Worm (Caenorhabditis elegans) whole organism, young adult: ENCODE results near the gene nos-1.

Experiments used
- C06A6.2 ChIP-seq: fragments of 200-800 bp; sonication (Bioruptor generic); conservative IDR thresholded peaks from 2 replicates; pipeline ENCODE4 v1.3.6; 2022; ENCODE audit warnings: missing genetic modification characterization, missing compliant biosample characterization
- C17E4.6 ChIP-seq: fragments of 200-800 bp; sonication (Bioruptor generic); IDR thresholded peaks from 2 replicates; pipeline ENCODE4 v1.3.6; 2022; ENCODE audit warnings: missing genetic modification reagents, missing genetic modification characterization, missing compliant biosample characterization
- F23B12.7 ChIP-seq: sonication (generic microtip); optimal IDR thresholded peaks from 2 replicates; lab custom pipeline; 2017; ENCODE audit warnings: missing genetic modification characterization, mild to moderate bottlenecking, missing compliant biosample characterization, antibody characterized with exemption, moderate library complexity; ENCODE audit not compliant: insufficient read depth
- F39B2.1 ChIP-seq: fragments of 200-800 bp; sonication (Bioruptor generic); IDR thresholded peaks from 2 replicates; pipeline ENCODE4 v1.3.6; 2022; ENCODE audit warnings: missing genetic modification reagents, missing genetic modification characterization, missing compliant biosample characterization
- F49E8.2 ChIP-seq: sonication (generic microtip); optimal IDR thresholded peaks from 3 replicates; lab custom pipeline; 2017; ENCODE audit warnings: missing genetic modification characterization, mild to moderate bottlenecking, missing compliant biosample characterization, antibody characterized with exemption, moderate library complexity; ENCODE audit not compliant: insufficient read depth
- F55B11.4 ChIP-seq: sonication (generic microtip); optimal IDR thresholded peaks from 2 replicates; lab custom pipeline; 2016; ENCODE audit warnings: missing compliant biosample characterization, missing genetic modification characterization, borderline replicate concordance; ENCODE audit not compliant: insufficient read depth
- F57C9.4 ChIP-seq: sonication (generic microtip); optimal IDR thresholded peaks from 2 replicates; lab custom pipeline; 2017; ENCODE audit warnings: mild to moderate bottlenecking, missing genetic modification characterization, missing compliant biosample characterization
- Y53F4B.3 ChIP-seq: fragments of 200-800 bp; sonication (Bioruptor generic); IDR thresholded peaks from 2 replicates; pipeline ENCODE4 v1.3.6; 2022; ENCODE audit warnings: missing genetic modification reagents, missing genetic modification characterization, missing compliant biosample characterization
- Y95B8A.8 ChIP-seq: fragments of 200-800 bp; sonication (Bioruptor generic); IDR thresholded peaks from 2 replicates; pipeline ENCODE4 v1.3.6; 2022; ENCODE audit warnings: missing genetic modification reagents, missing genetic modification characterization, missing compliant biosample characterization
- ZK185.1 ChIP-seq: sonication (generic microtip); optimal IDR thresholded peaks from 2 replicates; lab custom pipeline; 2016; ENCODE audit warnings: mild to moderate bottlenecking, missing genetic modification characterization, missing compliant biosample characterization; ENCODE audit not compliant: poor library complexity, severe bottlenecking
- ama-1 ChIP-seq, 3 experiments: fragments of 150-350 bp in 1 of 3; sonication (generic microtip) in 2 of 3; optimal IDR thresholded peaks; 2 replicates each; lab custom pipeline; 2014 to 2018; ENCODE audit warnings: missing biosample characterization in 2 of 3, missing genetic modification characterization in 2 of 3, missing genetic modification reagents in 2 of 3
- atf-7 ChIP-seq: sonication (generic microtip); optimal IDR thresholded peaks from 2 replicates; lab custom pipeline; 2017; ENCODE audit warnings: mild to moderate bottlenecking, missing genetic modification characterization, missing compliant biosample characterization
- attf-5 ChIP-seq: fragments of 200-800 bp; sonication (Bioruptor generic); optimal IDR thresholded peaks from 2 replicates; lab custom pipeline; 2018; ENCODE audit warnings: mild to moderate bottlenecking, missing genetic modification characterization, missing compliant biosample characterization
- attf-6 ChIP-seq: fragments of 200-800 bp; sonication (Bioruptor generic); IDR thresholded peaks from 2 replicates; pipeline ENCODE4 v1.3.6; 2022; ENCODE audit warnings: missing genetic modification reagents, missing genetic modification characterization, missing compliant biosample characterization
- bed-2 ChIP-seq: fragments of 200-800 bp; sonication (Bioruptor generic); IDR thresholded peaks from 2 replicates; pipeline ENCODE4 v1.3.6; 2022; ENCODE audit warnings: missing genetic modification reagents, missing genetic modification characterization, missing compliant biosample characterization
- ccch-3 ChIP-seq: fragments of 200-800 bp; sonication (Bioruptor generic); optimal IDR thresholded peaks from 2 replicates; lab custom pipeline; 2018; ENCODE audit warnings: mild to moderate bottlenecking, missing genetic modification characterization, missing compliant biosample characterization
- ceh-100 ChIP-seq: fragments of 200-800 bp; sonication (Bioruptor generic); IDR thresholded peaks from 2 replicates; pipeline ENCODE4 v1.3.6; 2022; ENCODE audit warnings: missing genetic modification reagents, missing genetic modification characterization, missing compliant biosample characterization
- ceh-79 ChIP-seq: sonication (generic microtip); optimal IDR thresholded peaks from 2 replicates; lab custom pipeline; 2017; ENCODE audit warnings: mild to moderate bottlenecking, missing genetic modification characterization, missing compliant biosample characterization
- ceh-91 ChIP-seq: fragments of 200-800 bp; sonication (Bioruptor generic); IDR thresholded peaks from 2 replicates; pipeline ENCODE4 v1.3.6; 2022; ENCODE audit warnings: missing genetic modification reagents, missing genetic modification characterization, missing compliant biosample characterization
- chd-7 ChIP-seq: sonication (generic microtip); optimal IDR thresholded peaks from 2 replicates; lab custom pipeline; 2016; ENCODE audit warnings: mild to moderate bottlenecking, missing genetic modification characterization, moderate library complexity, missing compliant biosample characterization
- dpff-1 ChIP-seq: sonication (generic microtip); optimal IDR thresholded peaks from 2 replicates; lab custom pipeline; 2017; ENCODE audit warnings: mild to moderate bottlenecking, missing genetic modification characterization, missing compliant biosample characterization
- dpl-1 ChIP-seq: fragments of 150-350 bp; optimal IDR thresholded peaks from 2 replicates; lab custom pipeline; 2014; ENCODE audit warnings: missing biosample characterization, missing genetic modification reagents, missing genetic modification characterization
- efl-1 ChIP-seq: fragments of 150-350 bp; optimal IDR thresholded peaks from 2 replicates; lab custom pipeline; 2014; ENCODE audit warnings: missing biosample characterization, missing genetic modification reagents, missing genetic modification characterization
- egl-18 ChIP-seq: fragments of 200-800 bp; sonication (Bioruptor generic); IDR thresholded peaks from 2 replicates; pipeline ENCODE4 v1.3.6; 2022; ENCODE audit warnings: missing genetic modification reagents, missing genetic modification characterization, missing compliant biosample characterization
- egrh-3 ChIP-seq: fragments of 200-800 bp; sonication (Bioruptor generic); IDR thresholded peaks from 2 replicates; pipeline ENCODE4 v1.3.6; 2022; ENCODE audit warnings: missing genetic modification reagents, missing genetic modification characterization, missing compliant biosample characterization
- ekl-4 ChIP-seq: fragments of 200-800 bp; sonication (Bioruptor generic); IDR thresholded peaks from 2 replicates; pipeline ENCODE4 v1.3.6; 2022; ENCODE audit warnings: missing genetic modification reagents, missing genetic modification characterization, missing compliant biosample characterization
- lag-1 ChIP-seq: fragments of 200-800 bp; sonication (Bioruptor generic); IDR thresholded peaks from 2 replicates; pipeline ENCODE4 v1.3.6; 2022; ENCODE audit warnings: missing genetic modification reagents, missing genetic modification characterization, missing compliant biosample characterization
- lir-1 ChIP-seq: fragments of 200-800 bp; sonication (Bioruptor generic); conservative IDR thresholded peaks from 2 replicates; pipeline ENCODE4 v1.3.6; 2022; ENCODE audit warnings: missing genetic modification reagents, missing genetic modification characterization, missing compliant biosample characterization
- lsl-1 ChIP-seq: fragments of 200-800 bp; sonication (Bioruptor generic); optimal IDR thresholded peaks from 2 replicates; lab custom pipeline; 2018; ENCODE audit warnings: mild to moderate bottlenecking, missing genetic modification characterization, moderate library complexity, missing compliant biosample characterization
- madf-3 ChIP-seq: fragments of 200-800 bp; sonication (Bioruptor generic); IDR thresholded peaks from 2 replicates; pipeline ENCODE4 v1.3.6; 2022; ENCODE audit warnings: missing genetic modification reagents, missing genetic modification characterization, missing compliant biosample characterization
- madf-6 ChIP-seq: fragments of 200-800 bp; sonication (Bioruptor generic); IDR thresholded peaks from 2 replicates; pipeline ENCODE4 v1.3.6; 2022; ENCODE audit warnings: missing genetic modification reagents, missing genetic modification characterization, missing compliant biosample characterization
- madf-8 ChIP-seq: fragments of 200-800 bp; sonication (Bioruptor generic); conservative IDR thresholded peaks from 2 replicates; pipeline ENCODE4 v1.3.6; 2022; ENCODE audit warnings: missing genetic modification reagents, missing genetic modification characterization, missing compliant biosample characterization
- mxl-1 ChIP-seq: sonication (generic microtip); optimal IDR thresholded peaks from 2 replicates; lab custom pipeline; 2016; ENCODE audit warnings: missing genetic modification characterization, missing compliant biosample characterization
- nhr-90 ChIP-seq: sonication (generic microtip); optimal IDR thresholded peaks from 2 replicates; lab custom pipeline; 2016; ENCODE audit warnings: missing genotype, mild to moderate bottlenecking, missing genetic modification characterization, missing compliant biosample characterization
- sdz-38 ChIP-seq: sonication (generic microtip); optimal IDR thresholded peaks from 2 replicates; lab custom pipeline; 2016; ENCODE audit warnings: missing genotype, missing genetic modification characterization, missing compliant biosample characterization
- snpc-4 ChIP-seq, 5 experiments: fragments of 150-350 bp in 1 of 5; sonication (generic microtip) in 4 of 5; optimal IDR thresholded peaks; 2 replicates each; lab custom pipeline; 2014 to 2018; ENCODE audit warnings: missing genetic modification characterization in 5 of 5, missing biosample characterization in 3 of 5, antibody characterized with exemption in 2 of 5, mild to moderate bottlenecking in 2 of 5, missing compliant biosample characterization in 2 of 5, missing genotype in 2 of 5, moderate library complexity in 2 of 5, missing genetic modification reagents in 1 of 5
- tbp1 ChIP-seq: fragments of 200-800 bp; sonication (Bioruptor generic); optimal IDR thresholded peaks from 2 replicates; lab custom pipeline; 2018; ENCODE audit warnings: mild to moderate bottlenecking, missing genetic modification characterization, missing compliant biosample characterization
- tbx-9 ChIP-seq: sonication (generic microtip); optimal IDR thresholded peaks from 2 replicates; lab custom pipeline; 2016; ENCODE audit warnings: borderline replicate concordance, missing genetic modification characterization, inconsistent platforms, missing compliant biosample characterization
- tlf-1 ChIP-seq: fragments of 200-800 bp; sonication (Bioruptor generic); optimal IDR thresholded peaks from 2 replicates; lab custom pipeline; 2018; ENCODE audit warnings: mild to moderate bottlenecking, missing genetic modification characterization, missing compliant biosample characterization
- unc-130 ChIP-seq: sonication (generic microtip); optimal IDR thresholded peaks from 2 replicates; lab custom pipeline; 2016; ENCODE audit warnings: missing genetic modification reagents, missing genetic modification characterization, missing compliant biosample characterization
- ztf-22 ChIP-seq: fragments of 200-800 bp; sonication (Bioruptor generic); optimal IDR thresholded peaks from 2 replicates; lab custom pipeline; 2018; ENCODE audit warnings: mild to moderate bottlenecking, missing genetic modification characterization, moderate library complexity, missing compliant biosample characterization
- ztf-25 ChIP-seq: fragments of 200-800 bp; sonication (Bioruptor generic); IDR thresholded peaks from 2 replicates; pipeline ENCODE4 v1.3.6; 2022; ENCODE audit warnings: missing genetic modification reagents, missing genetic modification characterization, missing compliant biosample characterization

Gene nos-1

ce11 chrII:10930678-10931650 lies 22.0 kb downstream of the nos-1 start (continued):
- no peak for TF ChIP-seq chd-7 (tag; lab: Kevin White, UChicago)
- 0 out of 2 replicates have a peak, but pooled peaks have one; percentile 64 for TF ChIP-seq egl-18 (GFP tag; lab: Robert Waterston, UW)
- TF ChIP-seq lsl-1 (GFP tag; lab: Kevin White, UChicago) = no peak
- no peak for TF ChIP-seq lir-1 (GFP tag; lab: Robert Waterston, UW)
- no peak for TF ChIP-seq attf-6 (GFP tag; lab: Robert Waterston, UW)
- TF ChIP-seq F49E8.2 (tag; lab: Kevin White, UChicago) = no peak
- TF ChIP-seq lag-1 (GFP tag; lab: Robert Waterston, UW) = no peak
- no peak for TF ChIP-seq attf-5
- no peak for TF ChIP-seq egrh-3 (GFP tag; lab: Robert Waterston, UW)
- no peak for TF ChIP-seq snpc-4 (GFP tag; optimal IDR thresholded peaks at IDR 0.05; lab: Kevin White, UChicago)
- TF ChIP-seq snpc-4 (tag; optimal IDR thresholded peaks at IDR 0.05; lab: Kevin White, UChicago) = no peak
- no peak for TF ChIP-seq dpff-1 (tag; lab: Kevin White, UChicago)
- no peak for TF ChIP-seq unc-130 (GFP tag; lab: Kevin White, UChicago)
- no peak for TF ChIP-seq C06A6.2 (GFP tag; lab: Robert Waterston, UW)
- TF ChIP-seq tbp1 (GFP tag; lab: Kevin White, UChicago) = no peak
- no peak for TF ChIP-seq F39B2.1 (GFP tag; lab: Robert Waterston, UW)
- no peak for TF ChIP-seq F23B12.7 (tag; lab: Kevin White, UChicago)
- TF ChIP-seq Y53F4B.3 (GFP tag; lab: Robert Waterston, UW) = no peak
- TF ChIP-seq ztf-22 (GFP tag; lab: Kevin White, UChicago) = no peak
- no peak for TF ChIP-seq madf-8 (GFP tag; lab: Robert Waterston, UW)
- TF ChIP-seq madf-3 (GFP tag; lab: Robert Waterston, UW) = 0 out of 2 replicates have a peak, but pooled peaks have one; percentile 57
- TF ChIP-seq, all 124 proteins: peak for 8

ce11 chrII:10925804-10926570 lies 27.0 kb downstream of the nos-1 start, which contains the start of gene metr-1:
Gene metr-1, plus strand, starts transcription at chrII:10926561.
- TF ChIP-seq bed-2 (GFP tag; lab: Robert Waterston, UW) (peak; percentile 59; the same call in 1 of the 2 replicates), Y95B8A.8 (GFP tag; lab: Robert Waterston, UW) (0 out of 2 replicates have a peak, but pooled peaks have one; percentile 42), ama-1 (optimal IDR thresholded peaks at IDR 0.05; lab: Kevin White, UChicago) (peak; percentile 38), ama-1 (GFP tag; optimal IDR thresholded peaks at IDR 0.05; lab: Kevin White, UChicago) (no peak), efl-1 (GFP tag; lab: Kevin White, UChicago) (peak; percentile 92), egrh-3 (GFP tag; lab: Robert Waterston, UW) (no peak), madf-6 (GFP tag; lab: Robert Waterston, UW) (peak; percentile 70), C17E4.6 (GFP tag; lab: Robert Waterston, UW) (no peak), atf-7 (tag; lab: Kevin White, UChicago) (no peak), ztf-25 (GFP tag; lab: Robert Waterston, UW) (no peak), lsl-1 (GFP tag; lab: Kevin White, UChicago) (peak; percentile 41), ceh-91 (GFP tag; lab: Robert Waterston, UW) (peak; percentile 31; the same call in 1 of the 2 replicates), mxl-1 (tag; lab: Kevin White, UChicago) (no peak), nhr-90 (tag; lab: Kevin White, UChicago) (no peak), tlf-1 (no peak), F57C9.4 (tag; lab: Kevin White, UChicago) (no peak), ekl-4 (peak; percentile 22; the same call in 1 of the 2 replicates), tbx-9 (no peak), ZK185.1 (tag; lab: Kevin White, UChicago) (peak; percentile 5), attf-6 (GFP tag; lab: Robert Waterston, UW) (no peak), F55B11.4 (tag; lab: Kevin White, UChicago) (no peak), ccch-3 (GFP tag; lab: Kevin White, UChicago) (no peak), ceh-100 (GFP tag; lab: Robert Waterston, UW) (no peak), sdz-38 (no peak), ztf-22 (GFP tag; lab: Kevin White, UChicago) (no peak), ceh-79 (tag; lab: Kevin White, UChicago) (no peak), dpl-1 (peak; percentile 66)
